Fruit fly (Drosophila melanogaster): ENCODE results near the gene CG32241.

DNA sequence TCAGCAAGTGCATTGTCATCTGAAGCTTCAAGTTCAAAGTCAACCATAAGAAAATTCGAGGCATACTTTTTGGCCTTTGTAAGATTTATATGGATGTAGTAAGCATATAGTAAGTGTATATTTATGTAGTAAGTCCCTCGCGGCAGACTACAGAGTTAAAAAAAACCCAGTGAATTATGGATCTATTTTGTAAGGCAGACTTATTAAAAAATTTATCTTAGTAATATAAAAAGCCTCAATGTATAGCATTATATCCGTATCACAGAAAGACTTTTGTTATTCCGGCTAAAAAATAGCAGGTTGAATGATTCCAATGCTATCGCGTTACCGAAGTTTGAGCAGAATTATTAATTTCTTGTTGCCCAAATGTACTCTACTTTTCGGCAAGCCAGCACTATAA is 18.2 kb upstream of the CG32241 start:
- no peak for TF ChIP-seq CG33017 (tag; optimal IDR thresholded peaks at IDR 0.05)
- no peak for TF ChIP-seq CG5204 (GFP tag; optimal IDR thresholded peaks at IDR 0.05)
- no peak for TF ChIP-seq CG7045 (GFP tag; optimal IDR thresholded peaks at IDR 0.05)
- no peak for TF ChIP-seq cnc (optimal IDR thresholded peaks at IDR 0.05)
- no peak for TF ChIP-seq CG12768 (GFP tag; optimal IDR thresholded peaks at IDR 0.05)
- TF ChIP-seq Crg-1 (GFP tag; optimal IDR thresholded peaks at IDR 0.05), result no peak
- TF ChIP-seq CG7101 (tag; optimal IDR thresholded peaks at IDR 0.05), result no peak
- TF ChIP-seq cic (GFP tag; optimal IDR thresholded peaks at IDR 0.05), result no peak
- no peak for TF ChIP-seq toe (GFP tag; optimal IDR thresholded peaks at IDR 0.05)
- no peak for TF ChIP-seq ovo (GFP tag; optimal IDR thresholded peaks at IDR 0.05)
- no peak for TF ChIP-seq Mnt (GFP tag; optimal IDR thresholded peaks at IDR 0.05)
- TF ChIP-seq Hr96 (GFP tag; optimal IDR thresholded peaks at IDR 0.05), result no peak
- no peak for TF ChIP-seq CG1620 (GFP tag; optimal IDR thresholded peaks at IDR 0.05)
- TF ChIP-seq pad (GFP tag; optimal IDR thresholded peaks at IDR 0.05), result no peak
